Fruit fly (Drosophila melanogaster): ENCODE measurements around the gene CG32022.
A peak's percentile ranks its signal among the peaks of the same experiment; 100 is the strongest.

CG32022 gene

DNA sequence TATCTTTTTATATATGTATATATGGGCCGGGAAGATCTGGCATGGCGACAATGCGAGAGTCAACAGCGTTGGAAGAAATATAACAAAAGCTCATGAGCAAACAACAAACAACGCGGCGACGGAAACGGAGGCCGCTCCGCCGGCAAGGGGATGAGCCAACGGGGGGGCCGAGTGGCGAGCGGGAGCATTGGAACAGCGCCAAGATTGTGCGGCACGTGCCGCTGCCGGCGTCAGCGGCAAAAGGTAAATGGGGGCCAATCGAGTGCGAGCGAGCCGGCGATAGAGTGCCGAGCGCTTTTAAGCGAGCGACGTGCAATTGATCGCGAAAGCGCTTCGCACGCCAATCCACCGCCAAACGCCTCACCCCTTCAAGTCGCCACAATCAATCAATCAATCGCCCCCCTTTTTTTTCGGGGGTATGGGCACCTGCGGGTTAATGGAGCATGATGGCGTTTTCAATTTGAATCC lies 24.6 kb downstream of the CG32022 start (continued):
- TF ChIP-seq CG4424 (GFP tag; optimal IDR thresholded peaks at IDR 0.05) = peak; percentile 46
- peak; percentile 62 for TF ChIP-seq CG13123 (GFP tag; optimal IDR thresholded peaks at IDR 0.05)
- TF ChIP-seq sd (tag; optimal IDR thresholded peaks at IDR 0.05) = peak; percentile 73
- peak; percentile 69 for TF ChIP-seq Meics (GFP tag; optimal IDR thresholded peaks at IDR 0.05)
- TF ChIP-seq CG11696 (GFP tag; IDR thresholded peaks at IDR 0.05) = peak; percentile 35; the same call in 1 of the 2 replicates
- no peak for TF ChIP-seq CG9437 (GFP tag; optimal IDR thresholded peaks at IDR 0.05)
- TF ChIP-seq ttk (GFP tag; IDR thresholded peaks at IDR 0.05) = peak; percentile 55; the same call in 1 of the 2 replicates
- TF ChIP-seq CG4404 (GFP tag; IDR thresholded peaks at IDR 0.05) = no peak
- TF ChIP-seq bcd (GFP tag; optimal IDR thresholded peaks at IDR 0.05) = peak; percentile 69
- TF ChIP-seq CG3838 (GFP tag; optimal IDR thresholded peaks at IDR 0.05) = peak; percentile 16
- TF ChIP-seq NC2α (GFP tag; optimal IDR thresholded peaks at IDR 0.05) = peak; percentile 15
- peak; percentile 16 for TF ChIP-seq ab (GFP tag; optimal IDR thresholded peaks at IDR 0.05)
- peak; percentile 12 for TF ChIP-seq CTCF (GFP tag; optimal IDR thresholded peaks at IDR 0.05)
- peak; percentile 64; the same call in 2 of the 3 replicates for TF ChIP-seq CG11456 (GFP tag; IDR thresholded peaks at IDR 0.05)
- peak; percentile 34; the same call in 1 of the 3 replicates for TF ChIP-seq Optix (GFP tag; IDR thresholded peaks at IDR 0.05)
- no peak for TF ChIP-seq CG9876 (GFP tag; optimal IDR thresholded peaks at IDR 0.05)
- TF ChIP-seq CG12659 (GFP tag; optimal IDR thresholded peaks at IDR 0.05) = peak; percentile 71
- TF ChIP-seq CG13296 (GFP tag; optimal IDR thresholded peaks at IDR 0.05) = peak; percentile 75
- no peak for TF ChIP-seq CG34224 (GFP tag; IDR thresholded peaks at IDR 0.05; ENCODE audit: partially characterized antibody)
- TF ChIP-seq CG1832 (GFP tag; optimal IDR thresholded peaks at IDR 0.05) = peak; percentile 69
- peak; percentile 43 for TF ChIP-seq CG9609 (GFP tag; optimal IDR thresholded peaks at IDR 0.05)
- peak; percentile 82 for TF ChIP-seq MTF-1 (GFP tag; optimal IDR thresholded peaks at IDR 0.05; ENCODE audit: borderline replicate concordance)
- TF ChIP-seq Bteb2 (GFP tag; optimal IDR thresholded peaks at IDR 0.05) = peak; percentile 19
- TF ChIP-seq nmo (GFP tag; optimal IDR thresholded peaks at IDR 0.05) = no peak
- peak; percentile 80 for TF ChIP-seq nau (GFP tag; optimal IDR thresholded peaks at IDR 0.05)
- TF ChIP-seq lola (GFP tag; optimal IDR thresholded peaks at IDR 0.05) = peak in 1 of 3 experiments; percentile 40
- peak; percentile 15 for TF ChIP-seq CG7745 (tag; optimal IDR thresholded peaks at IDR 0.05)
- peak; percentile 1 for TF ChIP-seq pum (GFP tag; optimal IDR thresholded peaks at IDR 0.05)
- peak; percentile 61 for TF ChIP-seq Sry-β (GFP tag; optimal IDR thresholded peaks at IDR 0.05)
- no peak for TF ChIP-seq lmd (GFP tag; IDR thresholded peaks at IDR 0.05)
- no peak for TF ChIP-seq crp (GFP tag; optimal IDR thresholded peaks at IDR 0.05)
- TF ChIP-seq CG18262 (tag; optimal IDR thresholded peaks at IDR 0.05) = peak; percentile 44
- no peak for TF ChIP-seq Gug (GFP tag; IDR thresholded peaks at IDR 0.05)
- peak; percentile 42 for TF ChIP-seq slbo (GFP tag; IDR thresholded peaks at IDR 0.05)
- TF ChIP-seq CG7786 (GFP tag; optimal IDR thresholded peaks at IDR 0.05) = no peak
- peak; percentile 41 for TF ChIP-seq grau (tag; optimal IDR thresholded peaks at IDR 0.05)
- TF ChIP-seq Hand (GFP tag; optimal IDR thresholded peaks at IDR 0.05) = peak; percentile 45
- TF ChIP-seq CG16815 (GFP tag; optimal IDR thresholded peaks at IDR 0.05) = no peak
- TF ChIP-seq rib (GFP tag; IDR thresholded peaks at IDR 0.05) = peak; percentile 82
- TF ChIP-seq eve (GFP tag; optimal IDR thresholded peaks at IDR 0.05) = no peak
- TF ChIP-seq Dad (GFP tag; optimal IDR thresholded peaks at IDR 0.05) = peak; percentile 10
- 0 out of 2 replicates have a peak, but pooled peaks have one; percentile 3 for TF ChIP-seq aop (GFP tag; IDR thresholded peaks at IDR 0.05)
- TF ChIP-seq gem (tag; optimal IDR thresholded peaks at IDR 0.05) = peak; percentile 69
- peak; percentile 59; the same call in 1 of the 2 replicates for TF ChIP-seq vvl (GFP tag; IDR thresholded peaks at IDR 0.05)
- peak; percentile 28 for TF ChIP-seq twi (tag; optimal IDR thresholded peaks at IDR 0.05)
- TF ChIP-seq ci (GFP tag; IDR thresholded peaks at IDR 0.05) = peak; percentile 86
- TF ChIP-seq CG31224 (GFP tag; IDR thresholded peaks at IDR 0.05) = 0 out of 2 replicates have a peak, but pooled peaks have one; percentile 25
- peak; percentile 49 for TF ChIP-seq abd-A (tag; optimal IDR thresholded peaks at IDR 0.05)
- no peak for TF ChIP-seq CG17328 (GFP tag; IDR thresholded peaks at IDR 0.05)
- peak; percentile 13 for TF ChIP-seq CG15696 (tag; optimal IDR thresholded peaks at IDR 0.05)
